Worm (Caenorhabditis elegans) whole organism, young adult: ENCODE measurements around the gene flp-14.

Source experiments
- B0261.1 ChIP-seq: sonication (generic microtip); optimal IDR thresholded peaks from 2 replicates; lab custom pipeline; 2016; ENCODE audit warnings: mild to moderate bottlenecking, missing genetic modification characterization, moderate library complexity, missing compliant biosample characterization
- B0336.3 ChIP-seq: fragments of 200-800 bp; sonication (Bioruptor generic); IDR thresholded peaks from 2 replicates; pipeline ENCODE4 v1.3.6; 2022; ENCODE audit warnings: missing genetic modification characterization, missing compliant biosample characterization
- F57A8.1 ChIP-seq: fragments of 200-800 bp; sonication (Bioruptor generic); optimal IDR thresholded peaks from 2 replicates; lab custom pipeline; 2018; ENCODE audit warnings: mild to moderate bottlenecking, missing genetic modification characterization, moderate library complexity, missing compliant biosample characterization
- F57C9.4 ChIP-seq: sonication (generic microtip); optimal IDR thresholded peaks from 2 replicates; lab custom pipeline; 2017; ENCODE audit warnings: mild to moderate bottlenecking, missing genetic modification characterization, missing compliant biosample characterization
- Y53G8AR.9 ChIP-seq: fragments of 200-800 bp; sonication (Bioruptor generic); conservative IDR thresholded peaks from 2 replicates; pipeline ENCODE4 v1.3.6; 2022; ENCODE audit warnings: missing genetic modification reagents, missing genetic modification characterization, missing compliant biosample characterization
- Y56A3A.18 ChIP-seq: fragments of 200-800 bp; sonication (Bioruptor generic); IDR thresholded peaks from 2 replicates; pipeline ENCODE4 v1.3.6; 2022; ENCODE audit warnings: missing genetic modification reagents, missing genetic modification characterization, missing compliant biosample characterization
- Y67H2A.10 ChIP-seq: fragments of 200-800 bp; sonication (Bioruptor generic); conservative IDR thresholded peaks from 2 replicates; pipeline ENCODE4 v1.3.6; 2022; ENCODE audit warnings: missing genetic modification reagents, missing genetic modification characterization, missing compliant biosample characterization
- aptf-2 ChIP-seq: fragments of 200-800 bp; sonication (Bioruptor generic); conservative IDR thresholded peaks from 2 replicates; pipeline ENCODE4 v1.3.6; 2022; ENCODE audit warnings: missing genetic modification reagents, missing genetic modification characterization, missing compliant biosample characterization
- atf-7 ChIP-seq: sonication (generic microtip); optimal IDR thresholded peaks from 2 replicates; lab custom pipeline; 2017; ENCODE audit warnings: mild to moderate bottlenecking, missing genetic modification characterization, missing compliant biosample characterization
- attf-5 ChIP-seq: fragments of 200-800 bp; sonication (Bioruptor generic); optimal IDR thresholded peaks from 2 replicates; lab custom pipeline; 2018; ENCODE audit warnings: mild to moderate bottlenecking, missing genetic modification characterization, missing compliant biosample characterization
- bed-2 ChIP-seq: fragments of 200-800 bp; sonication (Bioruptor generic); IDR thresholded peaks from 2 replicates; pipeline ENCODE4 v1.3.6; 2022; ENCODE audit warnings: missing genetic modification reagents, missing genetic modification characterization, missing compliant biosample characterization
- cebp-1 ChIP-seq, 2 experiments: fragments of 200-800 bp in 1 of 2; sonication (Bioruptor generic) in 1 of 2; sonication (generic microtip) in 1 of 2; IDR thresholded peaks in 1 of 2; optimal IDR thresholded peaks in 1 of 2; 2 replicates each; pipeline versions ENCODE4 v1.3.6 to Lab custom; 2017 to 2022; ENCODE audit warnings: missing compliant biosample characterization in 2 of 2, missing genetic modification characterization in 2 of 2, mild to moderate bottlenecking in 1 of 2, missing genetic modification reagents in 1 of 2, moderate library complexity in 1 of 2
- dox-1 ChIP-seq: fragments of 200-800 bp; sonication (Bioruptor generic); IDR thresholded peaks from 2 replicates; pipeline ENCODE4 v1.3.6; 2022; ENCODE audit warnings: missing genetic modification reagents, missing genetic modification characterization, missing compliant biosample characterization
- egl-18 ChIP-seq: fragments of 200-800 bp; sonication (Bioruptor generic); IDR thresholded peaks from 2 replicates; pipeline ENCODE4 v1.3.6; 2022; ENCODE audit warnings: missing genetic modification reagents, missing genetic modification characterization, missing compliant biosample characterization
- egrh-3 ChIP-seq: fragments of 200-800 bp; sonication (Bioruptor generic); IDR thresholded peaks from 2 replicates; pipeline ENCODE4 v1.3.6; 2022; ENCODE audit warnings: missing genetic modification reagents, missing genetic modification characterization, missing compliant biosample characterization
- gei-17 ChIP-seq: fragments of 200-800 bp; sonication (Bioruptor generic); optimal IDR thresholded peaks from 2 replicates; lab custom pipeline; 2018; ENCODE audit warnings: mild to moderate bottlenecking, missing genetic modification characterization, missing compliant biosample characterization
- hmg-1.2 ChIP-seq: fragments of 200-800 bp; sonication (Bioruptor generic); IDR thresholded peaks from 2 replicates; pipeline ENCODE4 v1.3.6; 2022; ENCODE audit warnings: missing genetic modification reagents, missing genetic modification characterization, missing compliant biosample characterization
- hrde-1 ChIP-seq: sonication (generic microtip); optimal IDR thresholded peaks from 2 replicates; lab custom pipeline; 2016; ENCODE audit warnings: missing genetic modification characterization, mild to moderate bottlenecking, missing compliant biosample characterization, moderate library complexity, missing genotype, missing genetic modification reagents, borderline replicate concordance
- lin-35 ChIP-seq, 3 experiments: fragments of 150-350 bp in 2 of 3; sonication (generic microtip) in 1 of 3; optimal IDR thresholded peaks; 2 replicates each; lab custom pipeline; 2014 to 2018; ENCODE audit warnings: missing biosample characterization in 3 of 3, missing genetic modification characterization in 3 of 3, missing genetic modification reagents in 3 of 3
- lin-54 ChIP-seq: fragments of 200-800 bp; sonication (Bioruptor generic); optimal IDR thresholded peaks from 2 replicates; lab custom pipeline; 2018; ENCODE audit warnings: mild to moderate bottlenecking, missing genetic modification characterization, missing compliant biosample characterization
- lsl-1 ChIP-seq: fragments of 200-800 bp; sonication (Bioruptor generic); optimal IDR thresholded peaks from 2 replicates; lab custom pipeline; 2018; ENCODE audit warnings: mild to moderate bottlenecking, missing genetic modification characterization, moderate library complexity, missing compliant biosample characterization
- mcd-1 ChIP-seq: fragments of 200-800 bp; sonication (Bioruptor generic); IDR thresholded peaks from 2 replicates; pipeline ENCODE4 v1.3.6; 2022; ENCODE audit warnings: missing genetic modification reagents, missing genetic modification characterization, missing compliant biosample characterization
- mes-4 ChIP-seq: sonication (generic microtip); optimal IDR thresholded peaks from 2 replicates; lab custom pipeline; 2016; ENCODE audit warnings: missing genotype, missing genetic modification characterization, missing compliant biosample characterization
- nhr-80 ChIP-seq: sonication (generic microtip); optimal IDR thresholded peaks from 2 replicates; lab custom pipeline; 2016; ENCODE audit warnings: missing genetic modification characterization, missing compliant biosample characterization
- rec-8 ChIP-seq, 2 experiments: sonication (generic microtip); optimal IDR thresholded peaks; 2 replicates each; lab custom pipeline; 2016; ENCODE audit warnings: mild to moderate bottlenecking in 2 of 2, missing genetic modification characterization in 2 of 2, missing genetic modification reagents in 2 of 2, missing genotype in 2 of 2, missing biosample characterization in 1 of 2, missing compliant biosample characterization in 1 of 2, moderate library complexity in 1 of 2
- snpc-1.1 ChIP-seq: sonication (generic microtip); optimal IDR thresholded peaks from 2 replicates; lab custom pipeline; 2017; ENCODE audit warnings: missing genetic modification characterization, mild to moderate bottlenecking, missing compliant biosample characterization, antibody characterized with exemption, moderate library complexity, missing genotype, missing genetic modification reagents; ENCODE audit not compliant: insufficient read depth
- somi-1 ChIP-seq: fragments of 200-800 bp; sonication (Bioruptor generic); optimal IDR thresholded peaks from 2 replicates; lab custom pipeline; 2018; ENCODE audit warnings: mild to moderate bottlenecking, missing genetic modification characterization, missing compliant biosample characterization
- tbp1 ChIP-seq: fragments of 200-800 bp; sonication (Bioruptor generic); optimal IDR thresholded peaks from 2 replicates; lab custom pipeline; 2018; ENCODE audit warnings: mild to moderate bottlenecking, missing genetic modification characterization, missing compliant biosample characterization
- tlf-1 ChIP-seq: fragments of 200-800 bp; sonication (Bioruptor generic); optimal IDR thresholded peaks from 2 replicates; lab custom pipeline; 2018; ENCODE audit warnings: mild to moderate bottlenecking, missing genetic modification characterization, missing compliant biosample characterization
- unc-130 ChIP-seq: sonication (generic microtip); optimal IDR thresholded peaks from 2 replicates; lab custom pipeline; 2016; ENCODE audit warnings: missing genetic modification reagents, missing genetic modification characterization, missing compliant biosample characterization
- ztf-18 ChIP-seq: sonication (generic microtip); optimal IDR thresholded peaks from 2 replicates; lab custom pipeline; 2016; ENCODE audit warnings: missing genotype, mild to moderate bottlenecking, missing genetic modification characterization, missing compliant biosample characterization
- ztf-25 ChIP-seq: fragments of 200-800 bp; sonication (Bioruptor generic); IDR thresholded peaks from 2 replicates; pipeline ENCODE4 v1.3.6; 2022; ENCODE audit warnings: missing genetic modification reagents, missing genetic modification characterization, missing compliant biosample characterization

The flp-14 gene

DNA sequence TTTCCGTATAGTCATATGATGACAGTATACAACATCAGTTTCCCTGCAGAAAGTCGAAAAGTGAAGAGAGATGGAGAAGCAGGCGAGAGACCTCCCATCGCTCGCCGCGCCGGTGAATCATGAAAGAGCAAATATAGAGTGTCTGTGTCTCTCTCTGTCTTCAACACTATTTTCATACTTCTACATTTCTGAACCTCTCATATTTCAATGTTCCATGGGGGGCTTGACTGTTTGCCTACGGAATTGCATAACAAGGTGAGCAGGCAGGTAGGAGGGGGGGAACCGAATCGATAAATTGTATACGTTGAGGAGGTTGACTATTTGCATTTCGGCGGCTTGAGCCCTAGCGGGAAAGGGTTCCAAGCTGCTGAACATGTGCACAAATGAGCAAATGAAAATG lies 9.6 kb downstream of the flp-14 start:
- no peak for TF ChIP-seq egl-18
- peak; percentile 81 for TF ChIP-seq hmg-1.2 (GFP tag; lab: Robert Waterston, UW)
- no peak for TF ChIP-seq B0261.1 (tag; lab: Kevin White, UChicago)
- peak; percentile 27 for TF ChIP-seq attf-5 (GFP tag; lab: Kevin White, UChicago)
- TF ChIP-seq B0336.3 (GFP tag; lab: Robert Waterston, UW): 0 out of 2 replicates have a peak, but pooled peaks have one; percentile 39
- TF ChIP-seq cebp-1 (GFP tag; IDR thresholded peaks at IDR 0.05; lab: Robert Waterston, UW): no peak
- TF ChIP-seq cebp-1 (tag; optimal IDR thresholded peaks at IDR 0.05; lab: Kevin White, UChicago): peak; percentile 48
- 0 out of 2 replicates have a peak, but pooled peaks have one; percentile 26 for TF ChIP-seq ztf-25 (GFP tag; lab: Robert Waterston, UW)
- 0 out of 2 replicates have a peak, but pooled peaks have one; percentile 21 for TF ChIP-seq mcd-1 (GFP tag; lab: Robert Waterston, UW)
- no peak for TF ChIP-seq hrde-1 (tag; lab: Kevin White, UChicago)
- TF ChIP-seq Y56A3A.18: 0 out of 2 replicates have a peak, but pooled peaks have one; percentile 28
- TF ChIP-seq snpc-1.1 (tag; lab: Kevin White, UChicago): no peak
- TF ChIP-seq dox-1: peak; percentile 48; the same call in 1 of the 2 replicates
- TF ChIP-seq Y53G8AR.9 (GFP tag; lab: Robert Waterston, UW): no peak
- 0 out of 2 replicates have a peak, but pooled peaks have one; percentile 11 for TF ChIP-seq aptf-2 (GFP tag; lab: Robert Waterston, UW)
- TF ChIP-seq nhr-80 (tag; lab: Kevin White, UChicago): peak; percentile 71
- no peak for TF ChIP-seq bed-2

DNA sequence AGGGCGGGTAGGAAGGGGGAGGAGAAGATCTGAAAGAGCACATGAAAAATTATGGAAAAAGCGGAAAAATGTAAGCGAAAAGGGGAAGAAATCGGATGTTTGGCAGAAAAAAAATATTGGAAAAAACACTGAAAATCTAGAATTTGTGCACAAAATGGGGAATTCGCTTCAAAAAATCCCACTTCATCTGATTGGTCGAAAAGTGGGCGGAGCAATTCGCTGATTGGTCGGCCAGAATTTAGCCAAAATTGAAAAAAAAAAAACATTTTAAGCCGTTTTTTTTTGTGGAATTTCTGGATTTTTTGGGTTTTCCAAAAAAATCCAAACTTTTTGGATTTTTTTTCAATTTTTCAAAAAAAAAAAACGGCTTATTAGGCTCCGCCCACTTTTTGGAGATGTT lies 10.5 kb downstream of the flp-14 start:
- TF ChIP-seq ztf-18 (no peak), mes-4 (tag; lab: Kevin White, UChicago) (no peak), somi-1 (GFP tag; lab: Kevin White, UChicago) (no peak), lin-54 (GFP tag; lab: Kevin White, UChicago) (no peak), F57A8.1 (no peak), rec-8 (tag; optimal IDR thresholded peaks at IDR 0.05; lab: Kevin White, UChicago) (no peak), tlf-1 (GFP tag; lab: Kevin White, UChicago) (no peak), unc-130 (GFP tag; lab: Kevin White, UChicago) (no peak), F57C9.4 (tag; lab: Kevin White, UChicago) (no peak), attf-5 (GFP tag; lab: Kevin White, UChicago) (no peak)

DNA sequence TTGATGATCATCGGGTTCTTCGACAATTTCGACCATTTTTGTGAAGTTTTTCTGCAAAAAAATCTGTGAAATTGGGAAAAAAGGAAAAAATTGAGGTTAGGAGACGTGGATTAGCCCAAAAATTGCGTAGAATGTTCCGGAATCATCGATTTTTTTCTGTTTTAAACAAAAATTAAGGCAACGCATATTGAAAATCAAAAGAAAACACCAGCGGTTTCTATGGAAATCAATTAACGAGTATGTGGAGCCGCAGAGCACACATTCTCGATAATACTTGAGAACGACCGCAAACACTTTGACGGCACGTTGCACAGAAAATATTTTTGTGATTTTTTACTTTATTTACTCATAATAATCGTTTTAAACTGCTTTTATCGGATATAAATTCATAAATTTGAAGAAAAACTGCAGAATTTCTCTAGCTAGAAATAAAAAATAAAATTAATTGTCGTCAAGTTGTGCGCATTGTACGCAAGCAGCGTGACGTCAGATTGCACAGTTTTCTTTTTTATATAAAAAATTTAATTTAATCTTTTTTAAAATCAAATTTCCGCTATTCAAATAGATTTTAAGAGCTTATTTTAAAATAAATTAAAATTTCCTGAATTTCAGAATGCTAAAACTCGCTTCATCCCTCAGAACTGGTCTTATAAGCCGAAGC lies 15.8 kb downstream of the flp-14 start, which contains the start of the genes npp-25 and mrps-10:
npp-25 (minus strand) TSS at position 51 of the 661 bp plus-strand sequence.
mrps-10 (plus strand) TSS at position 611 of the 661 bp plus-strand sequence.
- TF ChIP-seq lin-35 (GFP tag; optimal IDR thresholded peaks at IDR 0.05; lab: Kevin White, UChicago): peak in 1 of 3 experiments; percentile 2
- no peak for TF ChIP-seq tbp1 (GFP tag; lab: Kevin White, UChicago)
- no peak for TF ChIP-seq Y67H2A.10 (GFP tag; lab: Robert Waterston, UW)
- peak; percentile 8 for TF ChIP-seq lsl-1 (GFP tag; lab: Kevin White, UChicago)
- TF ChIP-seq ztf-18: peak; percentile 43
- TF ChIP-seq attf-5 (GFP tag; lab: Kevin White, UChicago): peak; percentile 13
- no peak for TF ChIP-seq atf-7 (tag; lab: Kevin White, UChicago)
- TF ChIP-seq, all 124 proteins: peak for 4

DNA sequence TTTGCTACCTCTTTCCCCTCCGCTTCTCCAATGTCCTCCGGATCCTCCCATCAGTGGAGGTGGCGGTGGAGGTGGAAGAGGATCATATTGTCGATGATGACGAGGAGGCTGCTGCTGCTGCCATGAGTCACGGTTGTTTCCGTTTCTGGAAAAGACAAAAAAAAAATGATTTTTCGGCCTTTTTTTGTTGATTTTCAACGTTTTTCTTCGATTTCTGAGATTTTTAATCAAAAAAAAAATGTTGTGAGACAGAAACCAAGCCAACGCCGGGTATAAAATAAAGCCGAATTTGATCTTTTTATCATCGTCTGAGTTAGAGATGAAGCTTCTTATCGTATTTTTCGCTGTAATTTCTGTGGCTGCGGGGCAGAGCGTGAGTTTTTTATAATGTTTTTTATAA lies 19.3 kb downstream of the flp-14 start, which contains the start of gene Y37D8A.19:
Y37D8A.19 (plus strand) TSS at position 301 of the 400 bp plus-strand sequence.
- TF ChIP-seq hmg-1.2 (GFP tag; lab: Robert Waterston, UW) (no peak), gei-17 (GFP tag; lab: Kevin White, UChicago) (no peak), egrh-3 (GFP tag; lab: Robert Waterston, UW) (no peak)
